Worm (Caenorhabditis elegans) whole organism, L1 larva: ENCODE results near the gene his-3.

Source experiments
- lin-13 ChIP-seq: fragments of 150-350 bp; optimal IDR thresholded peaks from 2 replicates; lab custom pipeline; 2014; ENCODE audit warnings: missing biosample characterization, missing genetic modification reagents, missing genetic modification characterization
- mep-1 ChIP-seq: fragments of 150-350 bp; optimal IDR thresholded peaks from 2 replicates; lab custom pipeline; 2014; ENCODE audit warnings: missing biosample characterization, missing genetic modification characterization
- snpc-4 ChIP-seq: fragments of 150-350 bp; optimal IDR thresholded peaks from 2 replicates; lab custom pipeline; 2014; ENCODE audit warnings: missing biosample characterization, missing genetic modification characterization
- zag-1 ChIP-seq: fragments of 150-350 bp; optimal IDR thresholded peaks from 2 replicates; lab custom pipeline; 2014; ENCODE audit warnings: missing biosample characterization, missing genetic modification characterization

DNA sequence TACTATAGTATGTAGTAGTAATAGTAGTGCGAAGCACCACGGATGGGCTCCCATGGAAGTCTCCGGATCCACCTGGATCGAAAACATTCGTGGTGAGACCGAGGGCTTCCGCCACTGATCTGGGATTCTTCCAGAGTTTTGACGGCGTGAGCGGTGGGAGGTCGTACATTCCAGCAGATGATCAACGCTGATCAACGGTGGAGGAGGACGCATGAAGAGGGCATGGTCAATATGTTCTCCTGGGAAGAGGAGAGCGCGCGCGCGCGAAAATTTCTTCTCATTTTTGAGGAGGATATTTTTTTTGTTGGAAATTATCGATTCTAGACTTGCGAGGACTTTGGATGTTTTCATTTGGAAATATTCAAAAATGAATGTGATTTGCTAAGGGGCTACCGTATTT is 7.1 kb upstream of the his-3 start:
- no peak for TF ChIP-seq lin-13
- no peak for TF ChIP-seq zag-1 (tag; lab: Kevin White, UChicago)
- no peak for TF ChIP-seq mep-1 (tag; lab: Kevin White, UChicago)
- TF ChIP-seq snpc-4 (tag; lab: Kevin White, UChicago): no peak
